Worm (Caenorhabditis elegans) whole organism, mixed stage, embryonic: ENCODE results near the gene Y57G11C.41.

ENCODE experiments used
- M03D4.4 ChIP-seq: sonication (generic microtip); optimal IDR thresholded peaks from 2 replicates; lab custom pipeline; 2017; ENCODE audit warnings: mild to moderate bottlenecking, missing genetic modification characterization, missing compliant biosample characterization
- bed-3 ChIP-seq: fragments of 200-800 bp; sonication (Bioruptor generic); optimal IDR thresholded peaks from 3 replicates; lab custom pipeline; 2018; ENCODE audit warnings: mild to moderate bottlenecking, missing genetic modification characterization, moderate library complexity, missing compliant biosample characterization
- blmp-1 ChIP-seq: fragments of 150-350 bp; optimal IDR thresholded peaks from 2 replicates; lab custom pipeline; 2014; ENCODE audit warnings: missing biosample characterization, missing genetic modification characterization
- ceh-39 ChIP-seq: fragments of 150-350 bp; optimal IDR thresholded peaks from 2 replicates; lab custom pipeline; 2014; ENCODE audit warnings: missing biosample characterization, missing genetic modification characterization
- ceh-43 ChIP-seq: fragments of 200-800 bp; sonication (Bioruptor generic); optimal IDR thresholded peaks from 2 replicates; lab custom pipeline; 2018; ENCODE audit warnings: mild to moderate bottlenecking, missing genetic modification characterization, moderate library complexity, missing compliant biosample characterization
- ceh-83 ChIP-seq: fragments of 200-800 bp; sonication (Bioruptor generic); optimal IDR thresholded peaks from 2 replicates; lab custom pipeline; 2018; ENCODE audit warnings: mild to moderate bottlenecking, missing genetic modification characterization, missing compliant biosample characterization
- ces-1 ChIP-seq: fragments of 150-350 bp; optimal IDR thresholded peaks from 2 replicates; lab custom pipeline; 2014; ENCODE audit warnings: missing biosample characterization, missing genetic modification reagents, missing genetic modification characterization
- cnd-1 ChIP-seq: fragments of 200-800 bp; sonication (Bioruptor generic); optimal IDR thresholded peaks from 2 replicates; lab custom pipeline; 2018; ENCODE audit warnings: mild to moderate bottlenecking, missing genetic modification characterization, missing compliant biosample characterization
- drap-1 ChIP-seq: fragments of 200-800 bp; sonication (Bioruptor generic); optimal IDR thresholded peaks from 3 replicates; lab custom pipeline; 2018; ENCODE audit warnings: mild to moderate bottlenecking, missing genetic modification characterization, missing compliant biosample characterization
- elt-1 ChIP-seq: sonication (generic microtip); optimal IDR thresholded peaks from 2 replicates; lab custom pipeline; 2017; ENCODE audit warnings: missing genetic modification characterization, mild to moderate bottlenecking, missing compliant biosample characterization, antibody characterized with exemption, moderate library complexity, borderline replicate concordance; ENCODE audit not compliant: insufficient read depth
- elt-3 ChIP-seq: fragments of 150-350 bp; optimal IDR thresholded peaks from 2 replicates; lab custom pipeline; 2014; ENCODE audit warnings: missing biosample characterization, missing genetic modification characterization
- flh-1 ChIP-seq: fragments of 200-800 bp; sonication (Bioruptor generic); optimal IDR thresholded peaks from 2 replicates; lab custom pipeline; 2018; ENCODE audit warnings: mild to moderate bottlenecking, missing genetic modification characterization, moderate library complexity, missing compliant biosample characterization
- ham-2 ChIP-seq: fragments of 200-800 bp; sonication (Bioruptor generic); optimal IDR thresholded peaks from 2 replicates; lab custom pipeline; 2018; ENCODE audit warnings: mild to moderate bottlenecking, missing genetic modification characterization, missing compliant biosample characterization
- hlh-1 ChIP-seq: fragments of 150-350 bp; optimal IDR thresholded peaks from 2 replicates; lab custom pipeline; 2014; ENCODE audit warnings: missing biosample characterization, missing genetic modification reagents, missing genetic modification characterization
- lin-13 ChIP-seq: fragments of 150-350 bp; optimal IDR thresholded peaks from 2 replicates; lab custom pipeline; 2014; ENCODE audit warnings: missing biosample characterization, missing genetic modification characterization
- lin-32 ChIP-seq: fragments of 200-800 bp; sonication (Bioruptor generic); optimal IDR thresholded peaks from 2 replicates; lab custom pipeline; 2018; ENCODE audit warnings: mild to moderate bottlenecking, missing genetic modification characterization, missing compliant biosample characterization
- lsy-2 ChIP-seq: fragments of 150-350 bp; optimal IDR thresholded peaks from 2 replicates; lab custom pipeline; 2014; ENCODE audit warnings: missing biosample characterization, missing genetic modification characterization
- mab-5 ChIP-seq: fragments of 150-350 bp; optimal IDR thresholded peaks from 2 replicates; lab custom pipeline; 2014; ENCODE audit warnings: missing biosample characterization, missing genetic modification characterization
- mep-1 ChIP-seq: fragments of 150-350 bp; optimal IDR thresholded peaks from 2 replicates; lab custom pipeline; 2017; ENCODE audit warnings: missing biosample characterization, missing genetic modification reagents, missing genetic modification characterization, inconsistent platforms
- mls-2 ChIP-seq: sonication (generic microtip); optimal IDR thresholded peaks from 2 replicates; lab custom pipeline; 2016; ENCODE audit warnings: mild to moderate bottlenecking, missing genetic modification characterization, moderate library complexity, missing compliant biosample characterization
- nhr-12 ChIP-seq: fragments of 150-350 bp; optimal IDR thresholded peaks from 2 replicates; lab custom pipeline; 2014; ENCODE audit warnings: missing biosample characterization, missing genetic modification characterization
- nhr-2 ChIP-seq: fragments of 150-350 bp; optimal IDR thresholded peaks from 2 replicates; lab custom pipeline; 2014; ENCODE audit warnings: missing biosample characterization, missing genetic modification characterization
- nhr-237 ChIP-seq: fragments of 150-350 bp; optimal IDR thresholded peaks from 2 replicates; lab custom pipeline; 2014; ENCODE audit warnings: missing biosample characterization, missing genetic modification characterization
- nhr-28 ChIP-seq: fragments of 150-350 bp; optimal IDR thresholded peaks from 2 replicates; lab custom pipeline; 2014; ENCODE audit warnings: missing biosample characterization, missing genetic modification characterization
- pha-4 ChIP-seq: fragments of 150-350 bp; optimal IDR thresholded peaks from 2 replicates; lab custom pipeline; 2018; ENCODE audit warnings: missing biosample characterization, missing genetic modification reagents, missing genetic modification characterization
- sem-2 ChIP-seq: fragments of 200-800 bp; sonication (Bioruptor generic); optimal IDR thresholded peaks from 2 replicates; lab custom pipeline; 2018; ENCODE audit warnings: mild to moderate bottlenecking, missing genetic modification characterization, missing compliant biosample characterization
- snpc-4 ChIP-seq: fragments of 150-350 bp; optimal IDR thresholded peaks from 2 replicates; lab custom pipeline; 2014; ENCODE audit warnings: missing biosample characterization, missing genetic modification characterization
- sptf-1 ChIP-seq: sonication (generic microtip); optimal IDR thresholded peaks from 2 replicates; lab custom pipeline; 2017; ENCODE audit warnings: mild to moderate bottlenecking, missing genetic modification characterization, moderate library complexity, missing compliant biosample characterization
- tbx-8 ChIP-seq: fragments of 200-800 bp; sonication (Bioruptor generic); optimal IDR thresholded peaks from 2 replicates; lab custom pipeline; 2018; ENCODE audit warnings: mild to moderate bottlenecking, missing genetic modification characterization, moderate library complexity, missing compliant biosample characterization
- unc-120 ChIP-seq: sonication (generic microtip); optimal IDR thresholded peaks from 2 replicates; lab custom pipeline; 2017; ENCODE audit warnings: missing genetic modification characterization, missing compliant biosample characterization; ENCODE audit not compliant: poor library complexity, severe bottlenecking
- unc-39 ChIP-seq: fragments of 150-350 bp; optimal IDR thresholded peaks from 2 replicates; lab custom pipeline; 2014; ENCODE audit warnings: missing biosample characterization, missing genetic modification characterization
- unc-62 ChIP-seq: fragments of 150-350 bp; optimal IDR thresholded peaks from 2 replicates; lab custom pipeline; 2014; ENCODE audit warnings: missing biosample characterization, missing genetic modification reagents, missing genetic modification characterization
- ztf-11 ChIP-seq: fragments of 150-350 bp; optimal IDR thresholded peaks from 2 replicates; lab custom pipeline; 2014; ENCODE audit warnings: missing biosample characterization, missing genetic modification characterization

Gene Y57G11C.41

ce11 chrIV:14706302-14706701 lies at the start of gene Y57G11C.41:
TSS of gene Y57G11C.41 (minus strand) at chrIV:14706402.
- no peak for TF ChIP-seq nhr-28 (tag; lab: Kevin White, UChicago)
- no peak for TF ChIP-seq sem-2 (GFP tag; lab: Kevin White, UChicago)
- no peak for TF ChIP-seq sptf-1 (tag; lab: Kevin White, UChicago)
- TF ChIP-seq ceh-39 (tag; lab: Kevin White, UChicago) = no peak
- no peak for TF ChIP-seq ceh-83 (GFP tag; lab: Kevin White, UChicago)
- no peak for TF ChIP-seq lin-32 (GFP tag; lab: Kevin White, UChicago)
- TF ChIP-seq snpc-4 (tag; lab: Kevin White, UChicago) = no peak
- TF ChIP-seq mep-1 (tag; lab: Kevin White, UChicago) = no peak
- TF ChIP-seq pha-4 (tag; lab: Kevin White, UChicago) = no peak

- TF ChIP-seq unc-62 (no peak), sptf-1 (tag; lab: Kevin White, UChicago) (no peak), blmp-1 (tag; lab: Kevin White, UChicago) (no peak), unc-39 (tag; lab: Kevin White, UChicago) (no peak), bed-3 (GFP tag; lab: Kevin White, UChicago) (no peak), mls-2 (no peak), nhr-237 (tag; lab: Kevin White, UChicago) (no peak), nhr-28 (tag; lab: Kevin White, UChicago) (no peak), flh-1 (no peak)
Observed at ce11 chrIV:14754912-14755311, 48.7 kb upstream of the Y57G11C.41 start, which contains the start of gene Y57G11C.499. TSS of gene Y57G11C.499 (minus strand) at chrIV:14754934.

- TF ChIP-seq drap-1 (GFP tag; lab: Kevin White, UChicago) (no peak), elt-3 (tag; lab: Kevin White, UChicago) (no peak), bed-3 (GFP tag; lab: Kevin White, UChicago) (no peak), flh-1 (no peak), lsy-2 (tag; lab: Kevin White, UChicago) (no peak), ces-1 (GFP tag; lab: Kevin White, UChicago) (no peak)
Observed at ce11 chrIV:14741926-14742325, 35.7 kb upstream of the Y57G11C.41 start.

ce11 chrIV:14729272-14729671 lies 23.1 kb upstream of the Y57G11C.41 start:
- TF ChIP-seq ceh-43 (GFP tag; lab: Kevin White, UChicago) (no peak), blmp-1 (tag; lab: Kevin White, UChicago) (no peak), pha-4 (tag; lab: Kevin White, UChicago) (no peak), nhr-2 (tag; lab: Kevin White, UChicago) (no peak), M03D4.4 (tag; lab: Kevin White, UChicago) (no peak), lsy-2 (tag; lab: Kevin White, UChicago) (no peak), cnd-1 (no peak), lin-13 (tag; lab: Kevin White, UChicago) (no peak), bed-3 (GFP tag; lab: Kevin White, UChicago) (no peak), sptf-1 (tag; lab: Kevin White, UChicago) (no peak), lin-32 (GFP tag; lab: Kevin White, UChicago) (no peak), hlh-1 (tag; lab: Kevin White, UChicago) (no peak), snpc-4 (tag; lab: Kevin White, UChicago) (no peak), ceh-39 (tag; lab: Kevin White, UChicago) (no peak), mep-1 (tag; lab: Kevin White, UChicago) (no peak), elt-1 (tag; lab: Kevin White, UChicago) (no peak), flh-1 (no peak), ceh-83 (GFP tag; lab: Kevin White, UChicago) (no peak), tbx-8 (no peak), nhr-12 (tag; lab: Kevin White, UChicago) (no peak)

ce11 chrIV:14728225-14728624 lies 22.0 kb upstream of the Y57G11C.41 start, which contains the start of gene Y57G11C.42:
TSS of gene Y57G11C.42 (plus strand) at chrIV:14728525.
- TF ChIP-seq drap-1 (GFP tag; lab: Kevin White, UChicago) = no peak
- TF ChIP-seq nhr-28 (tag; lab: Kevin White, UChicago) = no peak
- TF ChIP-seq unc-120 = no peak
- TF ChIP-seq ceh-39 (tag; lab: Kevin White, UChicago) = no peak
- no peak for TF ChIP-seq mab-5
- no peak for TF ChIP-seq bed-3 (GFP tag; lab: Kevin White, UChicago)
- TF ChIP-seq ceh-43 (GFP tag; lab: Kevin White, UChicago) = no peak
- TF ChIP-seq snpc-4 (tag; lab: Kevin White, UChicago) = no peak
- no peak for TF ChIP-seq mep-1 (tag; lab: Kevin White, UChicago)
- TF ChIP-seq lsy-2 (tag; lab: Kevin White, UChicago) = no peak
- TF ChIP-seq ham-2 (GFP tag; lab: Kevin White, UChicago) = no peak
- no peak for TF ChIP-seq pha-4 (tag; lab: Kevin White, UChicago)
- TF ChIP-seq lin-13 (tag; lab: Kevin White, UChicago) = no peak
- TF ChIP-seq mls-2 = no peak
- TF ChIP-seq ztf-11 = no peak
- no peak for TF ChIP-seq unc-39 (tag; lab: Kevin White, UChicago)
- no peak for TF ChIP-seq flh-1
